Worm (Caenorhabditis elegans): ENCODE measurements around the gene ncap-1.

ce11 chrII:2903748-2904147, 15.4 kb downstream of the ncap-1 start:
- TF ChIP-seq skn-1 (tag; optimal IDR thresholded peaks at IDR 0.05): no peak
- TF ChIP-seq blmp-1 (tag; optimal IDR thresholded peaks at IDR 0.05; ENCODE audit: insufficient read depth): no peak
- no peak for TF ChIP-seq nhr-21 (tag; optimal IDR thresholded peaks at IDR 0.05)
- no peak for TF ChIP-seq unc-62 (GFP tag; optimal IDR thresholded peaks at IDR 0.05)
- TF ChIP-seq fos-1 (tag; optimal IDR thresholded peaks at IDR 0.05): no peak
- no peak for TF ChIP-seq nhr-77 (tag; optimal IDR thresholded peaks at IDR 0.05)
